Fruit fly (Drosophila melanogaster): ENCODE results near the gene sofe.
A peak's percentile ranks its signal among the peaks of the same experiment; 100 is the strongest.

The sofe gene

dm6 chrX:10815511-10816080 is 41.6 kb downstream of the sofe start (continued):
- TF ChIP-seq CG9215 (GFP tag; IDR thresholded peaks at IDR 0.05): no peak
- TF ChIP-seq fd96Cb (tag; optimal IDR thresholded peaks at IDR 0.05): no peak
- peak; percentile 50 for TF ChIP-seq CG7987 (GFP tag; optimal IDR thresholded peaks at IDR 0.05)
- TF ChIP-seq ara (GFP tag; IDR thresholded peaks at IDR 0.05): no peak
- no peak for TF ChIP-seq Hmx (GFP tag; optimal IDR thresholded peaks at IDR 0.05)
- TF ChIP-seq tna (GFP tag; IDR thresholded peaks at IDR 0.05; ENCODE audit: partially characterized antibody): 0 out of 2 replicates have a peak, but pooled peaks have one; percentile 16
- TF ChIP-seq CG1024 (GFP tag; IDR thresholded peaks at IDR 0.05): 0 out of 2 replicates have a peak, but pooled peaks have one; percentile 6
- no peak for TF ChIP-seq cad (GFP tag; optimal IDR thresholded peaks at IDR 0.05)
- TF ChIP-seq nerfin-1 (tag; optimal IDR thresholded peaks at IDR 0.05): peak; percentile 71
- TF ChIP-seq CG4820 (GFP tag; optimal IDR thresholded peaks at IDR 0.05): no peak
- TF ChIP-seq CG14050 (GFP tag; IDR thresholded peaks at IDR 0.05): no peak
- no peak for TF ChIP-seq tio (GFP tag; optimal IDR thresholded peaks at IDR 0.05)
- TF ChIP-seq chn (GFP tag; optimal IDR thresholded peaks at IDR 0.05): no peak
- TF ChIP-seq pb (GFP tag; optimal IDR thresholded peaks at IDR 0.05): no peak

DNA sequence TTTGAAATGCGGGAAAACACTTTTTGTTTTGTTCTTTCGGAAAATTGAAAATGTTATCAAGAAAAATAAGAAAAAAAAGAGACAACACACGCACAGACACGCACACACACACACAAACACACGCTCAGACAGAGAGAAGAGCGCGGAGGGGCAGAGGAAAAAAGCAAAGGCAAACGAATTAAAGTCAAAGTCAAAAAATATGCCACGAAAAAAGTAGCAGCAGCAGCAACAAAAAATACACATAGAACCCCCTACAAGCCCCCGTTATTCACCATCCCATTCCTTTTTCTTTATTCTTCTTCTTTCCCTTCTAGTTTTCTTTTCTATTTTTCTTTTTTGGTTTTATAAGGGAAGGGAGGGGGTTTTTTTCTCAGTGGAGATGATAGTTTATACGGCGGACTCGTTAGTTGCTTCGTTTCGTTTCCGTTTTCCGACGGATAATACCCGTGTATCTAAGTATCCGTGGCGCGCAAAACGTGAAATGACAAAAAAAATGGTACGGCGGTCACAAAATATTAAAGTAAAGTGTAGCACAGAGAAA is 42.3 kb downstream of the sofe start:
- TF ChIP-seq cg (GFP tag; optimal IDR thresholded peaks at IDR 0.05) (peak; percentile 43), H2.0 (GFP tag; IDR thresholded peaks at IDR 0.05) (no peak), MTF-1 (GFP tag; optimal IDR thresholded peaks at IDR 0.05; ENCODE audit: borderline replicate concordance) (no peak), ATbp (GFP tag; optimal IDR thresholded peaks at IDR 0.05) (peak; percentile 32), z (GFP tag; IDR thresholded peaks at IDR 0.05) (peak; percentile 79; the same call in 2 of the 3 replicates), bcd (GFP tag; optimal IDR thresholded peaks at IDR 0.05) (peak; percentile 6), tap (tag; optimal IDR thresholded peaks at IDR 0.05) (no peak), dysf (GFP tag; IDR thresholded peaks at IDR 0.05) (0 out of 3 replicates have a peak, but pooled peaks have one; percentile 17), CG4360 (GFP tag; IDR thresholded peaks at IDR 0.05) (peak; percentile 14; the same call in 1 of the 2 replicates), zf30C (GFP tag; optimal IDR thresholded peaks at IDR 0.05) (peak; percentile 78), CG32772 (GFP tag; IDR thresholded peaks at IDR 0.05) (peak; percentile 51; the same call in 1 of the 2 replicates), slbo (GFP tag; IDR thresholded peaks at IDR 0.05) (peak; percentile 27; the same call in 1 of the 2 replicates), CG2712 (tag; optimal IDR thresholded peaks at IDR 0.05) (no peak), CG17385 (GFP tag; optimal IDR thresholded peaks at IDR 0.05) (peak; percentile 75), CG2199 (GFP tag; IDR thresholded peaks at IDR 0.05) (peak; percentile 65), Atf6 (GFP tag; IDR thresholded peaks at IDR 0.05) (0 out of 2 replicates have a peak, but pooled peaks have one; percentile 6), CG16813 (GFP tag; IDR thresholded peaks at IDR 0.05; ENCODE audit: partially characterized antibody) (no peak), CG17359 (tag; optimal IDR thresholded peaks at IDR 0.05) (peak; percentile 76), CG1529 (GFP tag; optimal IDR thresholded peaks at IDR 0.05) (peak; percentile 23), CG6791 (GFP tag; IDR thresholded peaks at IDR 0.05; ENCODE audit: partially characterized antibody) (0 out of 3 replicates have a peak, but pooled peaks have one; percentile 36), CG14014 (GFP tag; IDR thresholded peaks at IDR 0.05) (peak; percentile 15; the same call in 1 of the 2 replicates), maf-S (GFP tag; optimal IDR thresholded peaks at IDR 0.05) (no peak), CG13775 (GFP tag; optimal IDR thresholded peaks at IDR 0.05) (no peak), sisA (GFP tag; IDR thresholded peaks at IDR 0.05) (0 out of 2 replicates have a peak, but pooled peaks have one; percentile 10), dm (GFP tag; optimal IDR thresholded peaks at IDR 0.05) (no peak), Hsf (GFP tag; optimal IDR thresholded peaks at IDR 0.05) (peak; percentile 1), crol (GFP tag; IDR thresholded peaks at IDR 0.05) (peak; percentile 95), CG6254 (GFP tag; optimal IDR thresholded peaks at IDR 0.05) (peak; percentile 84), CG11398 (GFP tag; optimal IDR thresholded peaks at IDR 0.05) (no peak), NfI (GFP tag; optimal IDR thresholded peaks at IDR 0.05) (no peak), lab (GFP tag; optimal IDR thresholded peaks at IDR 0.05) (peak; percentile 2), Rx (GFP tag; IDR thresholded peaks at IDR 0.05) (no peak), seq (GFP tag; IDR thresholded peaks at IDR 0.05) (no peak), CG10959 (GFP tag; IDR thresholded peaks at IDR 0.05) (no peak), CG11504 (tag; optimal IDR thresholded peaks at IDR 0.05) (no peak)
